Worm (Caenorhabditis elegans): ENCODE data around the gene srz-18.

DNA sequence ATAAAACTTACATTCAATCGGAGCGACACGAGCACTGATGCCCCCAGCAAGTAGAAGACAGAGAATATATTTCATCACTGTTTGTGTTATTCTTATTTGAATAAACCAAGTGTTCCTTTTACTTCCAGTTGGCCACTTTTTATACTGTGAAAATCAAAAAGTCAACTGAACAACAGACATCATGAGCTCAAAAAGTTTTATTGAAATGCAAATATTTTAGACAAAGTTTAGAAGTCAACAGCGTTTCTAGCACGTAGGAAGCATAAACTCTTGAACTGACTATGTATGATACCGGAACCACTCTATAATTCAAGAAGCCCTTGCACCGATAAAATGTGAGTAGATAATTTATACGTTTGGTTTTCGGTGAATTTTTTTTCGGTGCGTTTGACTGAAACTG, 4.7 kb downstream of the srz-18 start, which contains the start of gene F46B3.14:
- TF ChIP-seq lsy-2 (tag; optimal IDR thresholded peaks at IDR 0.05) (no peak), blmp-1 (tag; optimal IDR thresholded peaks at IDR 0.05) (no peak), pha-4 (tag; optimal IDR thresholded peaks at IDR 0.05) (no peak), drap-1 (GFP tag; optimal IDR thresholded peaks at IDR 0.05) (no peak), ztf-11 (tag; optimal IDR thresholded peaks at IDR 0.05) (no peak), lin-13 (tag; optimal IDR thresholded peaks at IDR 0.05) (no peak), unc-62 (GFP tag; optimal IDR thresholded peaks at IDR 0.05) (no peak), sem-2 (GFP tag; optimal IDR thresholded peaks at IDR 0.05) (no peak), unc-39 (tag; optimal IDR thresholded peaks at IDR 0.05) (no peak), nhr-237 (tag; optimal IDR thresholded peaks at IDR 0.05) (no peak), hlh-1 (tag; optimal IDR thresholded peaks at IDR 0.05) (no peak)

Data from whole organism, mixed stage, embryonic.